Fruit fly (Drosophila melanogaster) whole organism, wandering third instar larva: ENCODE data around the gene alpha-Man-IIa.

ENCODE experiments used
- GATAd ChIP-seq: sonication (Bioruptor generic); optimal IDR thresholded peaks from 2 replicates; lab custom pipeline; 2016; ENCODE audit warnings: missing biosample characterization, missing genetic modification characterization
- HLH106 ChIP-seq: fragments of 200-800 bp; optimal IDR thresholded peaks from 3 replicates; lab custom pipeline; 2019; ENCODE audit warnings: missing biosample characterization, mild to moderate bottlenecking, missing genetic modification characterization, moderate library complexity
- Hnf4 ChIP-seq: fragments of 200-800 bp; sonication (Bioruptor generic); optimal IDR thresholded peaks from 2 replicates; lab custom pipeline; 2016; ENCODE audit warnings: missing biosample characterization, mild to moderate bottlenecking, missing genetic modification characterization
- Hr78 ChIP-seq: fragments of >200 bp; optimal IDR thresholded peaks from 2 replicates; lab custom pipeline; 2017; ENCODE audit warnings: missing biosample characterization, missing genetic modification characterization
- Jra ChIP-seq: sonication (Bioruptor generic); optimal IDR thresholded peaks from 2 replicates; lab custom pipeline; 2016; ENCODE audit warnings: missing biosample characterization, missing genetic modification characterization
- Mio ChIP-seq: sonication (Bioruptor generic); optimal IDR thresholded peaks from 2 replicates; lab custom pipeline; 2016; ENCODE audit warnings: missing biosample characterization, missing genetic modification characterization
- Myc ChIP-seq: fragments of >200 bp; optimal IDR thresholded peaks from 2 replicates; lab custom pipeline; 2017
- N ChIP-seq: fragments of >200 bp; optimal IDR thresholded peaks from 2 replicates; lab custom pipeline; 2018; ENCODE audit warnings: missing biosample characterization, missing external identifiers, missing genetic modification characterization
- OdsH ChIP-seq: fragments of 200-800 bp; sonication (Bioruptor generic); optimal IDR thresholded peaks from 2 replicates; lab custom pipeline; 2016; ENCODE audit warnings: missing biosample characterization, mild to moderate bottlenecking, missing genetic modification characterization
- Rel ChIP-seq, 2 experiments: fragments of 200-800 bp; sonication (Bioruptor generic) in 1 of 2; optimal IDR thresholded peaks; 2 replicates in 1 of 2; 3 replicates in 1 of 2; lab custom pipeline; 2016 to 2019; ENCODE audit warnings: mild to moderate bottlenecking in 2 of 2, missing biosample characterization in 2 of 2, missing genetic modification characterization in 2 of 2, moderate library complexity in 1 of 2
- Vsx2 ChIP-seq: fragments of 200-300, 225-300 bp; sonication (Bioruptor generic); optimal IDR thresholded peaks from 2 replicates; lab custom pipeline; 2018; ENCODE audit warnings: missing biosample characterization, missing genetic modification characterization; ENCODE audit not compliant: partially characterized antibody
- br ChIP-seq: fragments of 200-800 bp; sonication (Bioruptor generic); optimal IDR thresholded peaks from 2 replicates; lab custom pipeline; 2016; ENCODE audit warnings: missing biosample characterization, missing genetic modification characterization
- brk ChIP-seq: fragments of 200-800 bp; sonication (Bioruptor generic); optimal IDR thresholded peaks from 2 replicates; lab custom pipeline; 2016; ENCODE audit warnings: missing biosample characterization, mild to moderate bottlenecking, missing genetic modification characterization
- dmrt93B ChIP-seq: fragments of 200-800 bp; sonication (Bioruptor generic); optimal IDR thresholded peaks from 2 replicates; lab custom pipeline; 2018; ENCODE audit warnings: missing biosample characterization, mild to moderate bottlenecking, missing genetic modification characterization
- dsf ChIP-seq: sonication (Bioruptor generic); optimal IDR thresholded peaks from 2 replicates; lab custom pipeline; 2016; ENCODE audit warnings: missing biosample characterization, missing genetic modification characterization, borderline replicate concordance
- ey ChIP-seq: fragments of 200-800 bp; sonication (Bioruptor generic); optimal IDR thresholded peaks from 2 replicates; lab custom pipeline; 2016; ENCODE audit warnings: missing biosample characterization, missing genetic modification characterization
- foxo ChIP-seq, 2 experiments: fragments of 200-800 bp; sonication (Bioruptor generic); optimal IDR thresholded peaks; 2 replicates in 1 of 2; 3 replicates in 1 of 2; lab custom pipeline; 2016 to 2017; ENCODE audit warnings: missing biosample characterization in 2 of 2, missing genetic modification characterization in 2 of 2
- fru ChIP-seq: fragments of 200-800 bp; sonication (Bioruptor generic); optimal IDR thresholded peaks from 3 replicates; lab custom pipeline; 2016; ENCODE audit warnings: missing biosample characterization, mild to moderate bottlenecking, missing genetic modification characterization
- h ChIP-seq: fragments of 200-800 bp; sonication (Bioruptor generic); optimal IDR thresholded peaks from 3 replicates; lab custom pipeline; 2016; ENCODE audit warnings: missing biosample characterization, mild to moderate bottlenecking, missing genetic modification characterization
- jim ChIP-seq: fragments of 175-275, 200-325 bp; sonication (Bioruptor generic); optimal IDR thresholded peaks from 2 replicates; lab custom pipeline; 2016; ENCODE audit warnings: missing biosample characterization, mild to moderate bottlenecking, missing genetic modification characterization
- pan ChIP-seq: fragments of >200 bp; optimal IDR thresholded peaks from 2 replicates; lab custom pipeline; 2017
- psq ChIP-seq: fragments of 200-800 bp; sonication (Bioruptor generic); optimal IDR thresholded peaks from 3 replicates; lab custom pipeline; 2017; ENCODE audit warnings: missing biosample characterization, mild to moderate bottlenecking, missing genetic modification characterization, moderate library complexity
- rgr ChIP-seq: fragments of 200-800 bp; sonication (Bioruptor generic); optimal IDR thresholded peaks from 3 replicates; lab custom pipeline; 2016; ENCODE audit warnings: missing biosample characterization, mild to moderate bottlenecking, missing genetic modification characterization
- sv ChIP-seq: fragments of 200-800 bp; sonication (Bioruptor generic); optimal IDR thresholded peaks from 3 replicates; lab custom pipeline; 2016; ENCODE audit warnings: missing biosample characterization, missing genetic modification characterization
- usp ChIP-seq: fragments of >200 bp; optimal IDR thresholded peaks from 2 replicates; lab custom pipeline; 2017; ENCODE audit warnings: missing biosample characterization, missing genetic modification characterization
- woc ChIP-seq: sonication (Bioruptor generic); optimal IDR thresholded peaks from 2 replicates; lab custom pipeline; 2016; ENCODE audit warnings: missing biosample characterization, mild to moderate bottlenecking, missing genetic modification characterization

alpha-Man-IIa gene

DNA sequence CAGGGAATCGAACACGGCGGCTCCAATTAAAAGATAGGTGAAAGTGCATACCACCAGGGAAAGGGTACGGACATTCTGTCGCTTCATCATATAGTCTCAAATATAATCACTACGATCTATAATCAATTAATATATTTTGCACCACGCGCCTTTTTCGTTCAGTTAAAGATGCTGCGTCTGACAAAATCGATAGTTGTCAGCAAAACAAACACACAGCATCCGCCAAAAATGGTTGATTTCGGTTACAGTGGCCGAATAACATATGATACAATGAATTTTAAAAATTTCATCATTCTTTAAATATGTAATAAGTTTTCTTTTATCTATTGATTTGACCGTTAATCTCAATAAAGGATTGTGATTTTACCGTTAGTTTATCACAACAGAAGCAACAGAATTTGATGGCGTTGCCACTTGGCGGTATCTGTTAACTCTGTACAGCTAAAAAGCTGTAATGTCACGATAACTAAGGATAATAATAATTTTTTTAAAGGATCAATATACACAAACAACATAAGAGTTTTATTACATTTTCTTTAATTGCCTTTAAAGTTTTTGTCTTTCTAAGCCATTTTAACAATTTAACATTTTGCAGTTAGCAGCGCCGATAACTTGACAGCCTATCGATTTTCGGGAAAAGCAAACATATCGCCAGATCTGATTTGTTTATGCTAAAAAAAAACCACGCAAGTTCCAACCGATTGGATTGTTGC, at the start of gene alpha-Man-IIa, which contains the start of gene Task7:
Gene alpha-Man-IIa, plus strand, starts transcription at position 621 of the 713 bp plus-strand sequence.
Gene Task7, minus strand, starts transcription at position 366 of the 713 bp plus-strand sequence.
- TF ChIP-seq jim (GFP tag; lab: Kevin White, UChicago) (no peak), Myc (peak; percentile 35)
- TF ChIP-seq, all 38 proteins: peak for 1

dm6 chr3R:9363066-9363719, 49.2 kb upstream of the alpha-Man-IIa start, which contains the start of gene CG18473:
CG18473 (plus strand) TSS chr3R:9363305.
- TF ChIP-seq brk: no peak
- no peak for TF ChIP-seq Rel (GFP tag; optimal IDR thresholded peaks at IDR 0.05; lab: Kevin White, UChicago)
- TF ChIP-seq Rel (tag; optimal IDR thresholded peaks at IDR 0.05; lab: Kevin White, UChicago): peak; percentile 87

dm6 chr3R:9365121-9365520, 47.2 kb upstream of the alpha-Man-IIa start, which contains the start of gene Srr:
Srr (plus strand) TSS chr3R:9365398.
- TF ChIP-seq pan (lab: Kevin White, UChicago) (no peak), GATAd (GFP tag; lab: Kevin White, UChicago) (no peak), Hr78 (GFP tag; lab: Kevin White, UChicago) (no peak), usp (GFP tag; lab: Kevin White, UChicago) (no peak), Hnf4 (GFP tag; lab: Kevin White, UChicago) (no peak), Mio (GFP tag; lab: Kevin White, UChicago) (no peak), jim (GFP tag; lab: Kevin White, UChicago) (no peak), Jra (GFP tag; lab: Kevin White, UChicago) (no peak), br (GFP tag; lab: Kevin White, UChicago) (no peak), Vsx2 (GFP tag; lab: Kevin White, UChicago) (no peak), ey (GFP tag; lab: Kevin White, UChicago) (no peak), dsf (no peak)

DNA sequence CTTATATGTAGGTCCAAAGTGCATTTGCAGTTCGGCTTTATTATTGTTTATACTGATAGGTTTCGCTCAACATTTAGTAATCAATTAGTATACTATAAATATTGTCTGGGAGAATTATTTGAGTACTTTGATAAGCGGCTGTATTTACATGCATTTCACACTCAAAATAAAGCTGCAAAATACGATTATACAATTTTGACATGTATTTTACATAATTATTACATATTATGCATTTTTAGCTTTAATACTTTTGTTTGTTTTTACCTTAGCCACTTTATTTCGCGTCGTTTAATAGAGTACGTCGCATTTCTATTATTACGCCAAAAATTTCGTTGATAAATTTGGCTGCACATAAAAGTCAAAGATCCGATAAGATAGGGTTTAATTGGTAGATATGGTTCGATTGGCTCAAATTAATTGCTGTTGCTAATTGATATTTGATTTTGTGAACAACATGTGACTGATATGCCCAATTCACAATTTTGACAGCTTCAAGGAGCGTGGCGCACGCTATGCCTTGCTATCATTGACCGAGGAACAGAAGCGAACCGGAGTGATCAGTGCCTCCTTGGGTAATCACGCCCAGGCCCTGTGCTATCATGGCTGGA, 46.4 kb upstream of the alpha-Man-IIa start:
- TF ChIP-seq GATAd (GFP tag; lab: Kevin White, UChicago) (no peak), h (GFP tag; lab: Kevin White, UChicago) (peak; percentile 24), N (GFP tag; lab: Kevin White, UChicago) (no peak), brk (peak; percentile 27), br (GFP tag; lab: Kevin White, UChicago) (no peak), foxo (GFP tag; optimal IDR thresholded peaks at IDR 0.05; lab: Kevin White, UChicago) (no peak), Hnf4 (GFP tag; lab: Kevin White, UChicago) (peak; percentile 14), dsf (no peak)

- peak; percentile 48 for TF ChIP-seq h (GFP tag; lab: Kevin White, UChicago)
- TF ChIP-seq OdsH (GFP tag; lab: Kevin White, UChicago): peak; percentile 6
- peak; percentile 2 for TF ChIP-seq psq (GFP tag; lab: Kevin White, UChicago)
- TF ChIP-seq dmrt93B (GFP tag; lab: Kevin White, UChicago): no peak
- peak; percentile 6 for TF ChIP-seq HLH106 (tag; lab: Kevin White, UChicago)
- peak in 1 of 2 experiments; percentile 41 for TF ChIP-seq foxo (GFP tag; optimal IDR thresholded peaks at IDR 0.05; lab: Kevin White, UChicago)
- no peak for TF ChIP-seq Rel (GFP tag; optimal IDR thresholded peaks at IDR 0.05; lab: Kevin White, UChicago)
- TF ChIP-seq Rel (tag; optimal IDR thresholded peaks at IDR 0.05; lab: Kevin White, UChicago): no peak
- TF ChIP-seq rgr (GFP tag; lab: Kevin White, UChicago): peak; percentile 42
- no peak for TF ChIP-seq sv (GFP tag; lab: Kevin White, UChicago)
- peak; percentile 39 for TF ChIP-seq fru (GFP tag; lab: Kevin White, UChicago)
- TF ChIP-seq ey (GFP tag; lab: Kevin White, UChicago): peak; percentile 30
- peak; percentile 4 for TF ChIP-seq woc
- no peak for TF ChIP-seq N (GFP tag; lab: Kevin White, UChicago)
- no peak for TF ChIP-seq Myc
- peak; percentile 27 for TF ChIP-seq br (GFP tag; lab: Kevin White, UChicago)
- TF ChIP-seq, all 38 proteins: peak for 10
These were observed 41.9 kb upstream of the alpha-Man-IIa start for dm6 chr3R:9370413-9370812.
